Fruit fly (Drosophila melanogaster) whole organism, embryonic: Measurements from ENCODE around the gene CG11409.
A peak's percentile ranks its signal among the peaks of the same experiment; 100 is the strongest.

ENCODE experiments used
- Blimp-1 ChIP-seq: fragments of 200-800 bp; sonication (Bioruptor generic); optimal IDR thresholded peaks from 3 replicates; lab custom pipeline; 2018; ENCODE audit warnings: missing biosample characterization, missing genetic modification characterization, mild to moderate bottlenecking, moderate library complexity, missing genetic modification reagents
- CG10366 ChIP-seq: fragments of 200-800 bp; sonication (Bioruptor generic); IDR thresholded peaks from 2 replicates; pipeline ENCODE4 v1.3.6; 2022; ENCODE audit warnings: missing biosample characterization, missing genetic modification characterization
- CG10543 ChIP-seq: fragments of 200-800 bp; sonication (Bioruptor generic); optimal IDR thresholded peaks from 3 replicates; lab custom pipeline; 2017; ENCODE audit warnings: missing biosample characterization, mild to moderate bottlenecking, missing genetic modification characterization, moderate library complexity
- CG12071 ChIP-seq: fragments of 200-800 bp; sonication (Bioruptor generic); optimal IDR thresholded peaks from 3 replicates; lab custom pipeline; 2018; ENCODE audit warnings: missing biosample characterization, mild to moderate bottlenecking, missing genetic modification characterization
- CG14667 ChIP-seq: fragments of 200-800 bp; sonication (Bioruptor generic); IDR thresholded peaks from 2 replicates; pipeline ENCODE4 v1.3.6; 2022; ENCODE audit warnings: missing biosample characterization, missing genetic modification characterization
- CG14710 ChIP-seq: fragments of 200-800 bp; sonication (Bioruptor generic); optimal IDR thresholded peaks from 3 replicates; lab custom pipeline; 2019; ENCODE audit warnings: missing biosample characterization, mild to moderate bottlenecking, missing genetic modification characterization, moderate library complexity
- CG15514 ChIP-seq: fragments of 200-800 bp; sonication (Bioruptor generic); optimal IDR thresholded peaks from 3 replicates; lab custom pipeline; 2017; ENCODE audit warnings: missing biosample characterization, missing genetic modification characterization, mild to moderate bottlenecking, moderate library complexity, missing genetic modification reagents
- CG15696 ChIP-seq: fragments of 200-800 bp; sonication (Bioruptor generic); optimal IDR thresholded peaks from 2 replicates; lab custom pipeline; 2019; ENCODE audit warnings: missing biosample characterization, mild to moderate bottlenecking, missing genetic modification characterization, moderate library complexity
- CG1603 ChIP-seq: fragments of 200-800 bp; sonication (Bioruptor generic); optimal IDR thresholded peaks from 2 replicates; lab custom pipeline; 2019; ENCODE audit warnings: missing biosample characterization, mild to moderate bottlenecking, missing genetic modification characterization, moderate library complexity
- CG16863 ChIP-seq: fragments of 200-800 bp; sonication (Bioruptor generic); optimal IDR thresholded peaks from 3 replicates; lab custom pipeline; 2016; ENCODE audit warnings: missing biosample characterization, missing genetic modification characterization
- CG17361 ChIP-seq: fragments of 200-800 bp; sonication (Bioruptor generic); IDR thresholded peaks from 3 replicates; pipeline ENCODE4 v1.3.6; 2022; ENCODE audit warnings: missing biosample characterization, missing genetic modification characterization
- CG18476 ChIP-seq: fragments of 200-800 bp; sonication (Bioruptor generic); optimal IDR thresholded peaks from 2 replicates; lab custom pipeline; 2016; ENCODE audit warnings: missing biosample characterization, mild to moderate bottlenecking, missing genetic modification characterization
- CG33213 ChIP-seq: fragments of 200-800 bp; sonication (Bioruptor generic); optimal IDR thresholded peaks from 3 replicates; lab custom pipeline; 2016; ENCODE audit warnings: missing biosample characterization, missing genetic modification characterization
- CG33557 ChIP-seq: fragments of 200-800 bp; sonication (Bioruptor generic); optimal IDR thresholded peaks from 2 replicates; lab custom pipeline; 2019; ENCODE audit warnings: missing biosample characterization, mild to moderate bottlenecking, missing genetic modification characterization, moderate library complexity
- CG3847 ChIP-seq: fragments of 200-800 bp; sonication (Bioruptor generic); IDR thresholded peaks from 2 replicates; pipeline ENCODE4 v1.3.6; 2022; ENCODE audit warnings: missing biosample characterization, missing genetic modification characterization
- CG4424 ChIP-seq: fragments of 200-800 bp; sonication (Bioruptor generic); optimal IDR thresholded peaks from 3 replicates; lab custom pipeline; 2016; ENCODE audit warnings: missing biosample characterization, missing genetic modification characterization
- CG4820 ChIP-seq: fragments of 200-800 bp; sonication (Bioruptor generic); optimal IDR thresholded peaks from 3 replicates; lab custom pipeline; 2016; ENCODE audit warnings: missing biosample characterization, missing genetic modification characterization
- CG8089 ChIP-seq: fragments of 200-800 bp; sonication (Bioruptor generic); optimal IDR thresholded peaks from 3 replicates; lab custom pipeline; 2016; ENCODE audit warnings: missing biosample characterization, missing genetic modification characterization
- CG8281 ChIP-seq: fragments of 200-800 bp; sonication (Bioruptor generic); optimal IDR thresholded peaks from 2 replicates; lab custom pipeline; 2018; ENCODE audit warnings: missing biosample characterization, mild to moderate bottlenecking, missing genetic modification characterization, moderate library complexity
- CG8359 ChIP-seq: fragments of 200-800 bp; sonication (Bioruptor generic); optimal IDR thresholded peaks from 2 replicates; lab custom pipeline; 2017; ENCODE audit warnings: missing biosample characterization, mild to moderate bottlenecking, missing genetic modification characterization, borderline replicate concordance
- CG9215 ChIP-seq: fragments of 200-800 bp; sonication (Bioruptor generic); IDR thresholded peaks from 2 replicates; pipeline ENCODE4 v1.3.6; 2022; ENCODE audit warnings: missing biosample characterization, missing genetic modification characterization
- Fer3 ChIP-seq: fragments of 200-800 bp; sonication (Bioruptor generic); optimal IDR thresholded peaks from 2 replicates; lab custom pipeline; 2018; ENCODE audit warnings: missing biosample characterization, mild to moderate bottlenecking, missing genetic modification characterization, moderate library complexity
- Gug ChIP-seq: fragments of 200-800 bp; sonication (Bioruptor generic); IDR thresholded peaks from 4 replicates; pipeline ENCODE4 v1.3.6; 2022; ENCODE audit warnings: missing biosample characterization, missing genetic modification characterization
- Hr78 ChIP-seq, 2 experiments: fragments of 200-800 bp in 1 of 2; fragments of >200 bp in 1 of 2; sonication (Bioruptor generic) in 1 of 2; optimal IDR thresholded peaks; 2 replicates each; lab custom pipeline; 2017 to 2019; ENCODE audit warnings: missing biosample characterization in 2 of 2, missing genetic modification characterization in 2 of 2, mild to moderate bottlenecking in 1 of 2, moderate library complexity in 1 of 2
- Ptx1 ChIP-seq: fragments of 200-800 bp; sonication (Bioruptor generic); IDR thresholded peaks from 2 replicates; pipeline ENCODE4 v1.3.6; 2022; ENCODE audit warnings: missing biosample characterization, missing genetic modification characterization
- Ravus ChIP-seq: fragments of 200-800 bp; sonication (Bioruptor generic); IDR thresholded peaks from 2 replicates; pipeline ENCODE4 v1.3.6; 2022; ENCODE audit warnings: missing biosample characterization, missing genetic modification characterization
- Stat92E ChIP-seq, 3 experiments: fragments of >200 bp in 2 of 3; fragments of 200-800 bp in 1 of 3; sonication (Bioruptor generic) in 1 of 3; optimal IDR thresholded peaks; 2 replicates each; lab custom pipeline; 2017 to 2019; ENCODE audit warnings: missing biosample characterization in 3 of 3, missing genetic modification characterization in 3 of 3, mild to moderate bottlenecking in 1 of 3, moderate library complexity in 1 of 3
- YL-1 ChIP-seq: fragments of 200-800 bp; sonication (Bioruptor generic); optimal IDR thresholded peaks from 3 replicates; lab custom pipeline; 2017; ENCODE audit warnings: missing biosample characterization, mild to moderate bottlenecking, missing genetic modification characterization
- amos ChIP-seq: fragments of 200-800 bp; sonication (Bioruptor generic); IDR thresholded peaks from 2 replicates; pipeline ENCODE4 v1.3.6; 2022; ENCODE audit warnings: missing biosample characterization, missing genetic modification characterization; ENCODE audit not compliant: partially characterized antibody
- ase ChIP-seq: fragments of 200-800 bp; sonication (Bioruptor generic); IDR thresholded peaks from 3 replicates; pipeline ENCODE4 v1.3.6; 2022; ENCODE audit warnings: missing biosample characterization, missing genetic modification characterization
- az2 ChIP-seq: fragments of 200-800 bp; sonication (Bioruptor generic); optimal IDR thresholded peaks from 3 replicates; lab custom pipeline; 2016; ENCODE audit warnings: missing biosample characterization, missing genetic modification characterization
- chm ChIP-seq: fragments of 200-800 bp; sonication (Bioruptor generic); IDR thresholded peaks from 2 replicates; pipeline ENCODE4 v1.3.6; 2022; ENCODE audit warnings: missing biosample characterization, missing genetic modification characterization
- ci ChIP-seq: fragments of 200-800 bp; sonication (Bioruptor generic); IDR thresholded peaks from 3 replicates; pipeline ENCODE4 v1.3.6; 2022; ENCODE audit warnings: missing biosample characterization, missing genetic modification characterization
- crp ChIP-seq, 2 experiments: fragments of 200-800 bp; sonication (Bioruptor generic); optimal IDR thresholded peaks; 2 replicates in 1 of 2; 3 replicates in 1 of 2; lab custom pipeline; 2017; ENCODE audit warnings: missing biosample characterization in 2 of 2, missing genetic modification characterization in 2 of 2, mild to moderate bottlenecking in 1 of 2, moderate library complexity in 1 of 2
- dpn ChIP-seq, 2 experiments: fragments of 200-800 bp; sonication (Bioruptor generic); optimal IDR thresholded peaks; 3 replicates each; lab custom pipeline; 2016; ENCODE audit warnings: missing biosample characterization in 2 of 2, missing genetic modification characterization in 2 of 2
- ems ChIP-seq: fragments of 200-800 bp; sonication (Bioruptor generic); optimal IDR thresholded peaks from 3 replicates; lab custom pipeline; 2016; ENCODE audit warnings: missing biosample characterization, missing genetic modification characterization
- gro ChIP-seq: fragments of 200-800 bp; sonication (Bioruptor generic); optimal IDR thresholded peaks from 2 replicates; lab custom pipeline; 2016; ENCODE audit warnings: missing biosample characterization, missing genetic modification characterization
- her ChIP-seq: fragments of 200-800 bp; sonication (Bioruptor generic); optimal IDR thresholded peaks from 2 replicates; lab custom pipeline; 2016; ENCODE audit warnings: missing biosample characterization, missing genetic modification characterization
- kay ChIP-seq: fragments of 200-800 bp; sonication (Bioruptor generic); optimal IDR thresholded peaks from 2 replicates; lab custom pipeline; 2016; ENCODE audit warnings: missing biosample characterization, missing genetic modification characterization
- klu ChIP-seq: fragments of 200-800 bp; sonication (Bioruptor generic); IDR thresholded peaks from 2 replicates; pipeline ENCODE4 v1.3.6; 2022; ENCODE audit warnings: missing biosample characterization, missing genetic modification characterization
- nerfin-1 ChIP-seq: fragments of 200-800 bp; sonication (Bioruptor generic); optimal IDR thresholded peaks from 3 replicates; lab custom pipeline; 2019; ENCODE audit warnings: missing biosample characterization, mild to moderate bottlenecking, missing genetic modification characterization, moderate library complexity
- pita ChIP-seq: fragments of 200-800 bp; sonication (Bioruptor generic); optimal IDR thresholded peaks from 2 replicates; lab custom pipeline; 2017; ENCODE audit warnings: missing biosample characterization, mild to moderate bottlenecking, missing genetic modification characterization
- sd ChIP-seq: fragments of 200-800 bp; sonication (Bioruptor generic); optimal IDR thresholded peaks from 3 replicates; lab custom pipeline; 2018; ENCODE audit warnings: missing biosample characterization, mild to moderate bottlenecking, missing genetic modification characterization, moderate library complexity
- stwl ChIP-seq: fragments of 200-800 bp; sonication (Bioruptor generic); optimal IDR thresholded peaks from 3 replicates; lab custom pipeline; 2018; ENCODE audit warnings: missing biosample characterization, mild to moderate bottlenecking, missing genetic modification characterization, moderate library complexity
- wdn ChIP-seq: fragments of 200-800 bp; sonication (Bioruptor generic); IDR thresholded peaks from 2 replicates; pipeline ENCODE4 v1.3.6; 2022; ENCODE audit warnings: missing biosample characterization, missing genetic modification characterization
- zf30C ChIP-seq: fragments of 200-800 bp; sonication (Bioruptor generic); optimal IDR thresholded peaks from 3 replicates; lab custom pipeline; 2018; ENCODE audit warnings: missing biosample characterization, mild to moderate bottlenecking, missing genetic modification characterization

Gene CG11409

DNA sequence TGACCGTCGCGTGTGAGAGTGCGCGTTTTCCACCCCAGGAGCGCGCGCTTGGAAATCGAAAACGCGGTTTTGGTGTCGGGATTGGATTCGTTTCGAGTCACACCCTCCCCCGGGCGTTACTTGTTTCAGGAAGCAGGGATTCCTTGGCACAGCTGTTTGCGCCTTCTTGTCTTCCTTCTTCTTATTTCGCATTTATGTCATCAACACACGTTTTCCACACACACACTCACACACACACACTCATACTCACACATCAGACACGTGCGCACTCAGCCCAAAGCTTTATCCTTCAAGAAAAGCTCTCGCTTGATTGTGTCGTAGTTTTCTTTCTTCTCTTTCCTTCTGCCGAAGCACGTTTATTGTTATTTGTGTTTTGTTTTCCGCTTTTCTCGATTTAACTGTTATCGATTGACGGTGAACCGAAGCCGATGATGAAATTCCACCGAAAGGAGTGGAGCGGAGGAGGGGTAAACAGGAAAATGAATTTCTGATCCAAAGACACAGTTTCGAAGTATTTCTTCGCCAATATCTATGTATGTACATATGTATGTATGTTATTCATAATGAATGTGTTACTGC, 40.1 kb upstream of the CG11409 start (continued):
- TF ChIP-seq Blimp-1 (GFP tag; lab: Kevin White, UChicago) = no peak
- TF ChIP-seq Ptx1 = no peak
- no peak for TF ChIP-seq CG33557 (GFP tag; lab: Kevin White, UChicago)
- peak; percentile 56 for TF ChIP-seq nerfin-1

dm6 chrX:1380350-1381060, 39.1 kb upstream of the CG11409 start, which contains the start of the genes CG3719 and CG32813:
TSS of gene CG3719 (minus strand) at chrX:1380480.
TSS of gene CG32813 (plus strand) at chrX:1380914.
- TF ChIP-seq her (GFP tag; lab: Kevin White, UChicago) (peak; percentile 66), CG1603 (peak; percentile 72), CG10366 (GFP tag; lab: Robert Waterston, UW) (peak; percentile 41), chm (GFP tag; lab: Robert Waterston, UW) (peak; percentile 45; the same call in 1 of the 2 replicates), kay (GFP tag; lab: Kevin White, UChicago) (peak; percentile 29), ci (GFP tag; lab: Robert Waterston, UW) (peak; percentile 12; the same call in 1 of the 3 replicates), CG14667 (GFP tag; lab: Robert Waterston, UW) (no peak; the same call in 1 of the 2 replicates), CG16863 (GFP tag; lab: Kevin White, UChicago) (peak; percentile 8), wdn (GFP tag; lab: Robert Waterston, UW) (no peak), ems (peak; percentile 42), az2 (GFP tag; lab: Kevin White, UChicago) (peak; percentile 0), amos (GFP tag; lab: Robert Waterston, UW) (peak; percentile 38; the same call in 1 of the 2 replicates), Ravus (GFP tag; lab: Robert Waterston, UW) (no peak), zf30C (no peak), crp (GFP tag; optimal IDR thresholded peaks at IDR 0.05; lab: Kevin White, UChicago) (peak in 1 of 2 experiments; percentile 32), pita (GFP tag; lab: Kevin White, UChicago) (no peak), Hr78 (GFP tag; optimal IDR thresholded peaks at IDR 0.05; lab: Kevin White, UChicago) (no peak), stwl (tag; lab: Kevin White, UChicago) (peak; percentile 60), CG10543 (GFP tag; lab: Kevin White, UChicago) (peak; percentile 60), CG4424 (GFP tag; lab: Kevin White, UChicago) (peak; percentile 19), Gug (GFP tag; lab: Robert Waterston, UW) (no peak; the same call in 3 of the 4 replicates), CG8359 (GFP tag; lab: Kevin White, UChicago) (no peak), CG14710 (peak; percentile 44), CG33213 (peak; percentile 30), CG18476 (GFP tag; lab: Kevin White, UChicago) (no peak), CG4820 (GFP tag; lab: Kevin White, UChicago) (peak; percentile 13), ase (no peak), klu (GFP tag; lab: Robert Waterston, UW) (no peak), CG17361 (GFP tag; lab: Robert Waterston, UW) (peak; percentile 30; the same call in 1 of the 3 replicates), CG3847 (peak; percentile 53), Stat92E (GFP tag; optimal IDR thresholded peaks at IDR 0.05; lab: Kevin White, UChicago) (no peak), Fer3 (tag; lab: Kevin White, UChicago) (peak; percentile 0), CG12071 (GFP tag; lab: Kevin White, UChicago) (no peak), CG8089 (GFP tag; lab: Kevin White, UChicago) (no peak), sd (tag; lab: Kevin White, UChicago) (peak; percentile 19), CG15696 (tag; lab: Kevin White, UChicago) (peak; percentile 4), CG9215 (GFP tag; lab: Robert Waterston, UW) (peak; percentile 32; the same call in 1 of the 2 replicates), CG8281 (tag; lab: Kevin White, UChicago) (no peak), YL-1 (GFP tag; lab: Kevin White, UChicago) (peak; percentile 32), gro (peak; percentile 32), CG15514 (GFP tag; lab: Kevin White, UChicago) (peak; percentile 97), dpn (GFP tag; optimal IDR thresholded peaks at IDR 0.05; lab: Kevin White, UChicago) (peak; percentile 23 to 44)
